Worm (Caenorhabditis elegans) whole organism, L2 larva: Measurements from ENCODE around the gene flp-2.

Source experiments
- ZK546.5 ChIP-seq: sonication (generic microtip); optimal IDR thresholded peaks from 2 replicates; lab custom pipeline; 2017; ENCODE audit warnings: missing biosample characterization, missing genetic modification characterization
- gmeb-1 ChIP-seq: fragments of 150-350 bp; optimal IDR thresholded peaks from 2 replicates; lab custom pipeline; 2014; ENCODE audit warnings: missing biosample characterization, missing genetic modification characterization
- lsy-2 ChIP-seq, 2 experiments: fragments of 150-350 bp in 1 of 2; sonication (generic microtip) in 1 of 2; optimal IDR thresholded peaks; 2 replicates each; lab custom pipeline; 2014 to 2017; ENCODE audit warnings: missing biosample characterization in 2 of 2, missing genetic modification characterization in 2 of 2
- mdl-1 ChIP-seq, 2 experiments: fragments of 150-350 bp in 1 of 2; sonication (generic microtip) in 1 of 2; optimal IDR thresholded peaks; 2 replicates each; lab custom pipeline; 2017; ENCODE audit warnings: missing biosample characterization in 2 of 2, missing genetic modification characterization in 2 of 2
- nhr-6 ChIP-seq: fragments of 150-350 bp; optimal IDR thresholded peaks from 2 replicates; lab custom pipeline; 2014; ENCODE audit warnings: missing biosample characterization, missing genetic modification characterization
- unc-62 ChIP-seq: fragments of 150-350 bp; optimal IDR thresholded peaks from 2 replicates; lab custom pipeline; 2014; ENCODE audit warnings: missing biosample characterization, missing genetic modification reagents, missing genetic modification characterization

ce11 chrX:10079230-10079629 is 15.8 kb downstream of the flp-2 start:
- TF ChIP-seq nhr-6 (tag; lab: Kevin White, UChicago) = no peak
- no peak for TF ChIP-seq ZK546.5 (tag; lab: Kevin White, UChicago)
- no peak for TF ChIP-seq unc-62 (GFP tag; lab: Kevin White, UChicago)
- TF ChIP-seq mdl-1 (tag; optimal IDR thresholded peaks at IDR 0.05; lab: Kevin White, UChicago) = no peak
- no peak for TF ChIP-seq lsy-2 (tag; optimal IDR thresholded peaks at IDR 0.05; lab: Kevin White, UChicago)
- no peak for TF ChIP-seq gmeb-1 (tag; lab: Kevin White, UChicago)
